Worm (Caenorhabditis elegans): ENCODE data around the gene K01A11.3.

- TF ChIP-seq flt-1 (GFP tag; IDR thresholded peaks at IDR 0.05) (no peak), cog-1 (tag; optimal IDR thresholded peaks at IDR 0.05) (no peak)
Measured at ce11 chrIII:3428574-3428973, 23.8 kb downstream of the K01A11.3 start.

All from whole organism, midembryonic.